Worm (Caenorhabditis elegans): ENCODE results near the gene R11D1.10.

The R11D1.10 gene

DNA sequence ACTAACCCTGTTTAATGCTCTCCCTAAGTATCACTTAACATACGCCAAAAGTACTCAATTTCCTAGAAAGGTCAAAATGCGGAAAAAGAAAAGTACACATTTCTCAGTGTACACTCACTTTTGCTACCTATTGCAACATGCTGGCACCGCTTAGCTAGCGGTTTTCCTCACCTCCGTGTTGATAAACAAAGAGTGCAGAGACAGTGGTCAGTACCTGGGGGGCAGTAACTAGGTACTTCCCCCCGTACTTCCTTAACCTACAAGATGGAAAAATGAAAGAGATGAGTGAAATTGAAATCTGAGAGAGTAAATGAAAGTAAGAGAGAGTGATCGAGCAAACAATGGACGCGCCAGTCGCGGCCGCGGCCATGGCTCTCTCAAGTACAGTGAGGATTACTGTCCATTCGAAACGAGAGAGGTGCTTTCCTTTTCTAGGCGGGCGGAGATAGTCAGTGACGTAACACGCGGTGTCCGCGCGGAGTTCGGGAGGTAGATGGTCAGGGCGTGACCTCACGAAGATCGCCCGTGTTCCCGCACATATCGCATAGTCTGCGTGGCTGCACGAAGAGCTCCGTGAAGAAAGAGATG is 6.9 kb downstream of the R11D1.10 start, which contains the start of gene cky-1:
Gene cky-1, plus strand, starts transcription at position 538 of the 588 bp plus-strand sequence.
- TF ChIP-seq set-16 (GFP tag; IDR thresholded peaks at IDR 0.05) (peak; percentile 58; the same call in 1 of the 2 replicates), daf-19 (GFP tag; conservative IDR thresholded peaks at IDR 0.05) (0 out of 2 replicates have a peak, but pooled peaks have one; percentile 59), hlh-30 (tag; optimal IDR thresholded peaks at IDR 0.05; ENCODE audit: insufficient read depth) (no peak), hlh-11 (tag; optimal IDR thresholded peaks at IDR 0.05) (peak; percentile 8), Y75B8A.6 (GFP tag; IDR thresholded peaks at IDR 0.05) (no peak), lim-7 (GFP tag; IDR thresholded peaks at IDR 0.05) (no peak)

DNA sequence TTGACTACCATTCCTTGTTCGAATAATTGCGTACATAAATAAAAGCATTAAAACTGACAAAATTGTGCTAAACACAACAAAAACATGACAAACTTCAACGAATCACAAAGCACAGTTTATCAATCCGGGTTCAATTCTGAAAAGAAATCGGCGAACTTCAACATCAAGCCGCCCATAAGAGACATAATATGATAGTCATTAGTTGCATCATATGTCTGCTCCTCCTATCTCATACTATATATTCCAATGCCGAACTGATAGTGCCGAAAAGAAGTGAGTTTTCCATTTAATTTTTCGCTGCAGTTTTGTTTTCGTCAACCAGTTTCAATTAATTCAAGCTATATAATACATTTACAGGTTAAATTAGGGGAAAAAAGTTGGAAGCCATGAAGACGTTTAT is 12.4 kb downstream of the R11D1.10 start, which contains the start of gene hrg-7:
Gene hrg-7, plus strand, starts transcription at position 358 of the 400 bp plus-strand sequence.
- TF ChIP-seq dmd-6 (GFP tag; IDR thresholded peaks at IDR 0.05) = peak; percentile 39; the same call in 1 of the 2 replicates
- TF ChIP-seq dve-1 (tag; optimal IDR thresholded peaks at IDR 0.05; ENCODE audit: insufficient read depth) = peak; percentile 64
- TF ChIP-seq mep-1 (tag; optimal IDR thresholded peaks at IDR 0.05) = peak; percentile 10
- no peak for TF ChIP-seq F26F4.8 (GFP tag; conservative IDR thresholded peaks at IDR 0.05)
- no peak for TF ChIP-seq nhr-10 (tag; optimal IDR thresholded peaks at IDR 0.05)
- peak; percentile 51 for TF ChIP-seq hlh-11 (tag; optimal IDR thresholded peaks at IDR 0.05)
- TF ChIP-seq aly-2 (tag; optimal IDR thresholded peaks at IDR 0.05) = no peak
- TF ChIP-seq daf-16 (GFP tag; optimal IDR thresholded peaks at IDR 0.05) = no peak
- peak; percentile 63 for TF ChIP-seq daf-16 (tag; optimal IDR thresholded peaks at IDR 0.05)
- no peak for TF ChIP-seq lin-38 (GFP tag; IDR thresholded peaks at IDR 0.05)
- no peak for TF ChIP-seq ama-1 (optimal IDR thresholded peaks at IDR 0.05)
- peak; percentile 40 for TF ChIP-seq nhr-6 (tag; optimal IDR thresholded peaks at IDR 0.05)
- TF ChIP-seq ztf-7 (tag; optimal IDR thresholded peaks at IDR 0.05) = peak; percentile 96
- peak; percentile 69 for TF ChIP-seq nhr-28 (tag; optimal IDR thresholded peaks at IDR 0.05)
- TF ChIP-seq pqm-1 (tag; optimal IDR thresholded peaks at IDR 0.05) = peak; percentile 81
- peak in 1 of 2 experiments; percentile 10 for TF ChIP-seq lsy-2 (tag; optimal IDR thresholded peaks at IDR 0.05)
- TF ChIP-seq lin-1 (GFP tag; IDR thresholded peaks at IDR 0.05) = no peak

DNA sequence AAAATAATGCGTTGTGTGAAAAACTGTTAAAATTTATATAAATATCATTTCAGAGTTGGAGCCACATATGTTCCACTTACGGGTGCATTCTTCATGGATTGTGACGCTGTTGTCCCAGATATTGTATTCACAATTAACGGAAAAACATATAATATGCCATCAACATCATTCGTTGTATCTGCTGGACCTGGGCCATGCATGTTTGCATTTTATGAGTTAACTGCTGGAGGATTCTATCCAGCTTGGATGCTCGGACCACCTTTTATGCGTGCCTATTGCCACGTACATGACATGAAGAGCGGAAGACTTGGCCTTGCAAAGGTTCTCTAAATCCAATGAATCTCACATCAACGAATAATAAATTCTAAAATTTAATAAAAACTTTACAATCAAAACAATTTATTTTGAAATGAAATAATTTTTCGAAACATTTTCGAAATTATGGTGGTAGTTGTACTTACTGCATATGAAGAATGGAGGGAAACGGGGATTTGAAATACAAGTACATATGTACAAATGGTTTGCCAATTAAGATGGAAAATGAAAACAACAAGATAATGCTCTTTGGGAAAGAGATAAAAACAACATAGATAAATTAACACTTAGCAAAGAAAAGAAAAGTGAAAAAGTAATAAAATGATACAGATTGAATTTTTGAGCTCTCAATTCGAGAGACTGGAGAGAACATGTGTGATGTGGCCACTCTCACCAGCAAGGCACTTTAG is 14.6 kb downstream of the R11D1.10 start:
- TF ChIP-seq nhr-41 (GFP tag; IDR thresholded peaks at IDR 0.05) (no peak), duxl-1 (tag; optimal IDR thresholded peaks at IDR 0.05; ENCODE audit: poor library complexity) (peak; percentile 62), ceh-20 (GFP tag; IDR thresholded peaks at IDR 0.05) (no peak), zfp-3 (GFP tag; conservative IDR thresholded peaks at IDR 0.05) (no peak), pqm-1 (tag; optimal IDR thresholded peaks at IDR 0.05) (peak; percentile 28), spr-1 (tag; optimal IDR thresholded peaks at IDR 0.05) (peak; percentile 2), daf-12 (tag; optimal IDR thresholded peaks at IDR 0.05) (no peak), lin-15B (tag; optimal IDR thresholded peaks at IDR 0.05) (no peak), vab-7 (GFP tag; IDR thresholded peaks at IDR 0.05) (no peak), sdz-12 (GFP tag; optimal IDR thresholded peaks at IDR 0.05) (no peak), nhr-76 (tag; optimal IDR thresholded peaks at IDR 0.05) (no peak), spr-3 (GFP tag; optimal IDR thresholded peaks at IDR 0.05) (no peak), nhr-28 (tag; optimal IDR thresholded peaks at IDR 0.05) (no peak), F26F4.8 (GFP tag; conservative IDR thresholded peaks at IDR 0.05) (no peak), unc-130 (GFP tag; optimal IDR thresholded peaks at IDR 0.05) (no peak), mep-1 (tag; optimal IDR thresholded peaks at IDR 0.05) (peak; percentile 66), ceh-32 (tag; optimal IDR thresholded peaks at IDR 0.05; ENCODE audit: poor library complexity) (no peak), nhr-10 (tag; optimal IDR thresholded peaks at IDR 0.05) (peak; percentile 29), R02D3.7 (tag; optimal IDR thresholded peaks at IDR 0.05) (no peak), php-3 (GFP tag; IDR thresholded peaks at IDR 0.05) (no peak), Y5F2A.4 (GFP tag; optimal IDR thresholded peaks at IDR 0.05) (no peak), ztf-11 (tag; optimal IDR thresholded peaks at IDR 0.05) (no peak), nhr-48 (tag; optimal IDR thresholded peaks at IDR 0.05) (peak; percentile 13), dve-1 (tag; optimal IDR thresholded peaks at IDR 0.05; ENCODE audit: insufficient read depth) (peak; percentile 53), nhr-102 (tag; optimal IDR thresholded peaks at IDR 0.05) (peak; percentile 49), daf-16 (GFP tag; optimal IDR thresholded peaks at IDR 0.05) (no peak), daf-16 (tag; optimal IDR thresholded peaks at IDR 0.05) (no peak), lir-3 (tag; optimal IDR thresholded peaks at IDR 0.05) (no peak), tra-1 (GFP tag; IDR thresholded peaks at IDR 0.05) (no peak), hlh-30 (tag; optimal IDR thresholded peaks at IDR 0.05; ENCODE audit: insufficient read depth) (no peak), snpc-4 (tag; optimal IDR thresholded peaks at IDR 0.05) (no peak), dmd-8 (GFP tag; IDR thresholded peaks at IDR 0.05) (no peak)

All from whole organism, L4 larva.